Worm (Caenorhabditis elegans) whole organism, L3 larva: ENCODE measurements around the gene mccc-2.

ENCODE experiments used
- R02D3.7 ChIP-seq: fragments of 150-350 bp; optimal IDR thresholded peaks from 2 replicates; lab custom pipeline; 2014; ENCODE audit warnings: missing biosample characterization, missing genetic modification characterization
- aly-2 ChIP-seq: fragments of 150-350 bp; optimal IDR thresholded peaks from 2 replicates; lab custom pipeline; 2014; ENCODE audit warnings: missing biosample characterization, missing genetic modification characterization
- ama-1 ChIP-seq: fragments of 150-350 bp; optimal IDR thresholded peaks from 2 replicates; lab custom pipeline; 2018
- ceh-16 ChIP-seq: sonication (generic microtip); optimal IDR thresholded peaks from 2 replicates; lab custom pipeline; 2017; ENCODE audit warnings: missing biosample characterization, missing genetic modification characterization
- ceh-28 ChIP-seq: fragments of 150-350 bp; optimal IDR thresholded peaks from 2 replicates; lab custom pipeline; 2014; ENCODE audit warnings: missing biosample characterization, missing genetic modification reagents, missing genetic modification characterization
- ceh-82 ChIP-seq: fragments of 150-350 bp; optimal IDR thresholded peaks from 2 replicates; lab custom pipeline; 2014; ENCODE audit warnings: missing biosample characterization, missing genetic modification characterization
- egl-27 ChIP-seq: sonication (generic microtip); optimal IDR thresholded peaks from 4 replicates; lab custom pipeline; 2017; ENCODE audit warnings: missing biosample characterization, missing genetic modification reagents, missing genetic modification characterization
- elt-1 ChIP-seq: fragments of 150-350 bp; optimal IDR thresholded peaks from 2 replicates; lab custom pipeline; 2014; ENCODE audit warnings: missing biosample characterization, missing genetic modification characterization
- elt-2 ChIP-seq: sonication (generic microtip); optimal IDR thresholded peaks from 2 replicates; lab custom pipeline; 2016; ENCODE audit warnings: missing genetic modification reagents, mild to moderate bottlenecking, missing genetic modification characterization, missing compliant biosample characterization
- elt-3 ChIP-seq, 3 experiments: fragments of 150-350 bp in 1 of 3; sonication (generic microtip) in 2 of 3; optimal IDR thresholded peaks; 2 replicates in 2 of 3; 4 replicates in 1 of 3; lab custom pipeline; 2014 to 2017; ENCODE audit warnings: missing biosample characterization in 3 of 3, missing genetic modification characterization in 3 of 3
- eor-1 ChIP-seq, 2 experiments: fragments of 150-350 bp; optimal IDR thresholded peaks; 2 replicates each; lab custom pipeline; 2014 to 2018; ENCODE audit warnings: missing biosample characterization in 2 of 2, missing genetic modification characterization in 2 of 2
- fkh-10 ChIP-seq: sonication (generic microtip); optimal IDR thresholded peaks from 2 replicates; lab custom pipeline; 2017; ENCODE audit warnings: missing biosample characterization, missing genetic modification reagents, missing genetic modification characterization
- fkh-2 ChIP-seq: fragments of 150-350 bp; optimal IDR thresholded peaks from 2 replicates; lab custom pipeline; 2014; ENCODE audit warnings: missing biosample characterization, missing genetic modification reagents, missing genetic modification characterization
- fos-1 ChIP-seq: fragments of 150-350 bp; optimal IDR thresholded peaks from 2 replicates; lab custom pipeline; 2014; ENCODE audit warnings: missing biosample characterization, missing genetic modification characterization
- hmg-11 ChIP-seq: sonication (generic microtip); optimal IDR thresholded peaks from 2 replicates; lab custom pipeline; 2016; ENCODE audit warnings: missing genetic modification characterization, missing compliant biosample characterization
- jun-1 ChIP-seq: fragments of 150-350 bp; optimal IDR thresholded peaks from 2 replicates; lab custom pipeline; 2014; ENCODE audit warnings: missing biosample characterization, missing genetic modification reagents, missing genetic modification characterization
- lin-15B ChIP-seq: fragments of 150-350 bp; optimal IDR thresholded peaks from 2 replicates; lab custom pipeline; 2014; ENCODE audit warnings: missing biosample characterization, missing genetic modification characterization
- lin-39 ChIP-seq: fragments of 150-350 bp; optimal IDR thresholded peaks from 2 replicates; lab custom pipeline; 2018; ENCODE audit warnings: missing biosample characterization, missing genetic modification reagents, missing genetic modification characterization
- lsy-12 ChIP-seq: sonication (generic microtip); optimal IDR thresholded peaks from 2 replicates; lab custom pipeline; 2016; ENCODE audit warnings: mild to moderate bottlenecking, missing genetic modification characterization, missing compliant biosample characterization
- mdl-1 ChIP-seq: fragments of 150-350 bp; optimal IDR thresholded peaks from 2 replicates; lab custom pipeline; 2014; ENCODE audit warnings: missing biosample characterization, missing genetic modification characterization
- mml-1 ChIP-seq: fragments of 150-350 bp; sonication (generic microtip); optimal IDR thresholded peaks from 3 replicates; lab custom pipeline; 2014; ENCODE audit warnings: missing biosample characterization, missing genetic modification characterization
- nfya-1 ChIP-seq: sonication (generic microtip); optimal IDR thresholded peaks from 2 replicates; lab custom pipeline; 2017; ENCODE audit warnings: missing genetic modification characterization, mild to moderate bottlenecking, missing compliant biosample characterization, antibody characterized with exemption, moderate library complexity; ENCODE audit not compliant: insufficient read depth
- nhr-11 ChIP-seq: fragments of 150-350 bp; optimal IDR thresholded peaks from 2 replicates; lab custom pipeline; 2014; ENCODE audit warnings: missing biosample characterization, missing genetic modification characterization
- nhr-12 ChIP-seq: fragments of 150-350 bp; optimal IDR thresholded peaks from 2 replicates; lab custom pipeline; 2014; ENCODE audit warnings: missing biosample characterization, missing genetic modification characterization
- nhr-23 ChIP-seq: fragments of 150-350 bp; optimal IDR thresholded peaks from 2 replicates; lab custom pipeline; 2014; ENCODE audit warnings: missing biosample characterization, missing genetic modification reagents, missing genetic modification characterization
- nhr-237 ChIP-seq: fragments of 150-350 bp; optimal IDR thresholded peaks from 2 replicates; lab custom pipeline; 2014; ENCODE audit warnings: missing biosample characterization, missing genetic modification characterization
- nhr-25 ChIP-seq: sonication (generic microtip); optimal IDR thresholded peaks from 2 replicates; lab custom pipeline; 2017; ENCODE audit warnings: missing biosample characterization, missing genetic modification characterization
- nhr-28 ChIP-seq: fragments of 150-350 bp; optimal IDR thresholded peaks from 2 replicates; lab custom pipeline; 2014; ENCODE audit warnings: missing biosample characterization, missing genetic modification characterization
- nhr-43 ChIP-seq: sonication (generic microtip); optimal IDR thresholded peaks from 2 replicates; lab custom pipeline; 2016; ENCODE audit warnings: mild to moderate bottlenecking, missing genetic modification characterization, missing compliant biosample characterization; ENCODE audit not compliant: poor library complexity, severe bottlenecking
- nhr-67 ChIP-seq: fragments of 150-350 bp; optimal IDR thresholded peaks from 2 replicates; lab custom pipeline; 2014; ENCODE audit warnings: missing biosample characterization, missing genetic modification characterization
- nhr-76 ChIP-seq: fragments of 150-350 bp; sonication (generic microtip); optimal IDR thresholded peaks from 5 replicates; lab custom pipeline; 2014; ENCODE audit warnings: missing biosample characterization, missing genetic modification characterization
- pha-4 ChIP-seq: fragments of 150-350 bp; optimal IDR thresholded peaks from 2 replicates; lab custom pipeline; 2014; ENCODE audit warnings: missing biosample characterization, missing genetic modification reagents, missing genetic modification characterization
- pqm-1 ChIP-seq: fragments of 150-350 bp; optimal IDR thresholded peaks from 2 replicates; lab custom pipeline; 2017; ENCODE audit warnings: missing biosample characterization, missing genetic modification characterization, inconsistent platforms
- skn-1 ChIP-seq: fragments of 150-350 bp; optimal IDR thresholded peaks from 2 replicates; lab custom pipeline; 2014; ENCODE audit warnings: missing biosample characterization, missing genetic modification characterization
- tbx-2 ChIP-seq: sonication (generic microtip); optimal IDR thresholded peaks from 2 replicates; lab custom pipeline; 2016; ENCODE audit warnings: mild to moderate bottlenecking, missing genetic modification characterization, missing compliant biosample characterization
- unc-39 ChIP-seq: sonication (generic microtip); optimal IDR thresholded peaks from 4 replicates; lab custom pipeline; 2017; ENCODE audit warnings: missing biosample characterization, missing genetic modification characterization
- unc-62 ChIP-seq: fragments of 150-350 bp; sonication (generic microtip); optimal IDR thresholded peaks from 4 replicates; lab custom pipeline; 2014; ENCODE audit warnings: missing biosample characterization, missing genetic modification reagents, missing genetic modification characterization
- ztf-4 ChIP-seq: fragments of 150-350 bp; optimal IDR thresholded peaks from 2 replicates; lab custom pipeline; 2014; ENCODE audit warnings: missing biosample characterization, missing genetic modification characterization

mccc-2 gene

ce11 chrIII:9053740-9054252, 35.4 kb downstream of the mccc-2 start, which contains the start of gene R107.5 (continued):
- TF ChIP-seq ceh-82 (no peak), elt-3 (tag; optimal IDR thresholded peaks at IDR 0.05; lab: Kevin White, UChicago) (peak; percentile 26 to 84 (median 75)), egl-27 (tag; lab: Kevin White, UChicago) (peak; percentile 30), eor-1 (tag; optimal IDR thresholded peaks at IDR 0.05; lab: Kevin White, UChicago) (no peak), lin-39 (tag; lab: Kevin White, UChicago) (peak; percentile 92), unc-62 (GFP tag; lab: Kevin White, UChicago) (no peak), elt-1 (tag; lab: Kevin White, UChicago) (peak; percentile 16), ceh-16 (tag; lab: Kevin White, UChicago) (no peak), unc-39 (tag; lab: Kevin White, UChicago) (no peak), R02D3.7 (peak; percentile 62), ceh-28 (tag; lab: Kevin White, UChicago) (peak; percentile 80), nhr-237 (tag; lab: Kevin White, UChicago) (no peak), nhr-28 (no peak), fkh-2 (no peak), nhr-12 (no peak), elt-2 (tag; lab: Kevin White, UChicago) (peak; percentile 67), hmg-11 (tag; lab: Kevin White, UChicago) (peak; percentile 82), nhr-23 (tag; lab: Kevin White, UChicago) (peak; percentile 97), nhr-43 (tag; lab: Kevin White, UChicago) (peak; percentile 92), pqm-1 (tag; lab: Kevin White, UChicago) (peak; percentile 26), aly-2 (tag; lab: Kevin White, UChicago) (no peak)

- TF ChIP-seq ama-1 (lab: Kevin White, UChicago), result peak; percentile 83
- no peak for TF ChIP-seq hmg-11 (tag; lab: Kevin White, UChicago)
- TF ChIP-seq, all 47 proteins: peak for 1
Measured at ce11 chrIII:9053263-9053662, 35.9 kb downstream of the mccc-2 start.

DNA sequence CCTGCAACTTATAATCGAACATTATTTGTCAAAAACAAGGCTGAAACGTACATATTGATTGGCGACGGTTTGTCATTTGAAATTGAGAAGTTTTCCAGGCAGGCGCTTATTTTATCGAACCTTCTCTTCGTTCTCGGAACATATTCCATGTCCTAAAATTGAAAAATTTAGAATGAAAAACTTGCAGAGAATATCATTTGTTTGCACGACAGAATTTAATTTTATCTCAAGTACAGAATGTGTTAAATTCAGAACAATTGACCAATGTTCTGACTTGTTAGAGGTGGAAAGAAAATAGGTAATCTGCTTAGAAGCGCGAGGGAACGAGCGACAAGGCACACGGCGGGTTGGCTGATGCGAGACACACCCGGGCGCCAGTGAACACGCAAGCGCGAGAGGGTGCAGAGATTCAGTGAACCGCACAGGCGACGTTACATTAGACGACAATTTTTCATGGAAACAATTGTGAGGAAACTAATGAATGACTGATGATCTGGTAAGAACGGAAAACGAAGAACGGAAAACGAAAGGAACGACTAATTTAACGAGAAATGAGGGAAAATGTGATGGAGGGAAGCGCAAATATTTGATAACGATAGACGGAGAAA, 36.7 kb downstream of the mccc-2 start:
- peak; percentile 66 for TF ChIP-seq jun-1 (tag; lab: Kevin White, UChicago)
- peak; percentile 60 for TF ChIP-seq lin-39 (tag; lab: Kevin White, UChicago)
- peak; percentile 94 for TF ChIP-seq ama-1 (lab: Kevin White, UChicago)
- TF ChIP-seq nhr-12, result no peak
- peak; percentile 18 for TF ChIP-seq ztf-4 (tag; lab: Kevin White, UChicago)
- peak; percentile 3 for TF ChIP-seq nhr-43 (tag; lab: Kevin White, UChicago)
- no peak for TF ChIP-seq R02D3.7
- no peak for TF ChIP-seq skn-1 (tag; lab: Kevin White, UChicago)
- peak; percentile 22 for TF ChIP-seq elt-2 (tag; lab: Kevin White, UChicago)
- peak; percentile 59 for TF ChIP-seq nhr-25 (tag; lab: Kevin White, UChicago)
- TF ChIP-seq ceh-16 (tag; lab: Kevin White, UChicago), result no peak
- TF ChIP-seq lin-15B, result peak; percentile 26
- TF ChIP-seq eor-1 (tag; optimal IDR thresholded peaks at IDR 0.05; lab: Kevin White, UChicago), result no peak
- TF ChIP-seq nhr-76 (tag; lab: Kevin White, UChicago), result no peak
- TF ChIP-seq hmg-11 (tag; lab: Kevin White, UChicago), result peak; percentile 79
- peak; percentile 12 for TF ChIP-seq lsy-12 (tag; lab: Kevin White, UChicago)
- TF ChIP-seq nfya-1 (tag; lab: Kevin White, UChicago), result peak; percentile 54
- TF ChIP-seq pha-4 (tag; lab: Kevin White, UChicago), result peak; percentile 12

- TF ChIP-seq ama-1 (lab: Kevin White, UChicago) (peak; percentile 72), lsy-12 (tag; lab: Kevin White, UChicago) (no peak), elt-1 (tag; lab: Kevin White, UChicago) (no peak), nhr-28 (no peak), ceh-82 (no peak), aly-2 (tag; lab: Kevin White, UChicago) (no peak)
- TF ChIP-seq, all 47 proteins: peak for 1
Measured at ce11 chrIII:9051714-9052113, 37.5 kb downstream of the mccc-2 start.

- TF ChIP-seq nfya-1 (tag; lab: Kevin White, UChicago), result peak; percentile 81
- peak; percentile 55 for TF ChIP-seq ceh-28 (tag; lab: Kevin White, UChicago)
- TF ChIP-seq elt-1 (tag; lab: Kevin White, UChicago), result peak; percentile 3
- peak; percentile 89 for TF ChIP-seq ztf-4 (tag; lab: Kevin White, UChicago)
- peak; percentile 81 for TF ChIP-seq tbx-2 (tag; lab: Kevin White, UChicago)
- TF ChIP-seq mdl-1, result no peak
- no peak for TF ChIP-seq nhr-11
- no peak for TF ChIP-seq aly-2 (tag; lab: Kevin White, UChicago)
- peak; percentile 99 for TF ChIP-seq ama-1 (lab: Kevin White, UChicago)
- TF ChIP-seq nhr-25 (tag; lab: Kevin White, UChicago), result peak; percentile 98
- peak; percentile 56 for TF ChIP-seq fos-1
- TF ChIP-seq fkh-10, result peak; percentile 5
- TF ChIP-seq nhr-67 (tag; lab: Kevin White, UChicago), result no peak
- peak; percentile 22 for TF ChIP-seq lin-15B
- TF ChIP-seq mml-1 (tag; lab: Kevin White, UChicago), result no peak
- peak in 2 of 3 experiments; percentile 53 to 66 for TF ChIP-seq elt-3 (tag; optimal IDR thresholded peaks at IDR 0.05; lab: Kevin White, UChicago)
- TF ChIP-seq jun-1 (tag; lab: Kevin White, UChicago), result peak; percentile 79
- no peak for TF ChIP-seq nhr-28
- peak; percentile 93 for TF ChIP-seq pha-4 (tag; lab: Kevin White, UChicago)
- no peak for TF ChIP-seq nhr-12
- peak in 1 of 2 experiments; percentile 53 for TF ChIP-seq eor-1 (tag; optimal IDR thresholded peaks at IDR 0.05; lab: Kevin White, UChicago)
- TF ChIP-seq nhr-43 (tag; lab: Kevin White, UChicago), result peak; percentile 58
- TF ChIP-seq nhr-23 (tag; lab: Kevin White, UChicago), result peak; percentile 84
- peak; percentile 68 for TF ChIP-seq skn-1 (tag; lab: Kevin White, UChicago)
Measured at ce11 chrIII:9051119-9051597, 38.0 kb downstream of the mccc-2 start.
